Fruit fly (Drosophila melanogaster): Measurements from ENCODE around the gene boss.

DNA sequence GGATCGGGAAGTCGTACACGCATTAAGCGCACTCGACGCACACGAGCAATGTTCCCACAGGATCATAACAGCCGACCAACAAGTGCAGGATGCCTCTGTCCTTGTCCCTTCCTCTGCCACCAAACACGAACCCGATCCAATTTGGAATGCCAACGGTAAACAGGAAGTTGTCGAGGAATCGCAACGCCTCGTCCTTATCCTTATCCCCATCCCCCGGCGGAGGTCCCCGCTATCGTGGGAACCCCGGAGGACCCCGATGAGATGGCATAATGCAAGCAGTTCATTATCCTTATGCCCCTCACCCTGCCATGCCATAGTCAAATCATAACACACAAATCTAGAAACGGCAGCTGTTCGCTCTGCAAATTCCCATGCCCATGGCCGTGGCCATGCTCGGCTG, 37.3 kb downstream of the boss start:
- no peak for TF ChIP-seq Taf1 (GFP tag; IDR thresholded peaks at IDR 0.05)
- TF ChIP-seq CG2889 (GFP tag; IDR thresholded peaks at IDR 0.05), result no peak
- no peak for TF ChIP-seq CG3163 (GFP tag; optimal IDR thresholded peaks at IDR 0.05)
- no peak for TF ChIP-seq pb (GFP tag; optimal IDR thresholded peaks at IDR 0.05)
- TF ChIP-seq trem (tag; optimal IDR thresholded peaks at IDR 0.05), result no peak
- TF ChIP-seq CG2678 (tag; optimal IDR thresholded peaks at IDR 0.05), result no peak
- no peak for TF ChIP-seq zen2 (GFP tag; IDR thresholded peaks at IDR 0.05; ENCODE audit: partially characterized antibody)
- no peak for TF ChIP-seq ato (GFP tag; IDR thresholded peaks at IDR 0.05; ENCODE audit: partially characterized antibody)
- no peak for TF ChIP-seq CG15696 (tag; optimal IDR thresholded peaks at IDR 0.05)
- no peak for TF ChIP-seq row (GFP tag; IDR thresholded peaks at IDR 0.05)
- no peak for TF ChIP-seq CG8388 (GFP tag; optimal IDR thresholded peaks at IDR 0.05)
- peak; percentile 49 for TF ChIP-seq h (optimal IDR thresholded peaks at IDR 0.05)
- TF ChIP-seq CG12299 (tag; optimal IDR thresholded peaks at IDR 0.05), result no peak
- TF ChIP-seq Sin3A (optimal IDR thresholded peaks at IDR 0.05), result no peak
